Worm (Caenorhabditis elegans): ENCODE results near the gene C28G1.10.

C28G1.10 gene

DNA sequence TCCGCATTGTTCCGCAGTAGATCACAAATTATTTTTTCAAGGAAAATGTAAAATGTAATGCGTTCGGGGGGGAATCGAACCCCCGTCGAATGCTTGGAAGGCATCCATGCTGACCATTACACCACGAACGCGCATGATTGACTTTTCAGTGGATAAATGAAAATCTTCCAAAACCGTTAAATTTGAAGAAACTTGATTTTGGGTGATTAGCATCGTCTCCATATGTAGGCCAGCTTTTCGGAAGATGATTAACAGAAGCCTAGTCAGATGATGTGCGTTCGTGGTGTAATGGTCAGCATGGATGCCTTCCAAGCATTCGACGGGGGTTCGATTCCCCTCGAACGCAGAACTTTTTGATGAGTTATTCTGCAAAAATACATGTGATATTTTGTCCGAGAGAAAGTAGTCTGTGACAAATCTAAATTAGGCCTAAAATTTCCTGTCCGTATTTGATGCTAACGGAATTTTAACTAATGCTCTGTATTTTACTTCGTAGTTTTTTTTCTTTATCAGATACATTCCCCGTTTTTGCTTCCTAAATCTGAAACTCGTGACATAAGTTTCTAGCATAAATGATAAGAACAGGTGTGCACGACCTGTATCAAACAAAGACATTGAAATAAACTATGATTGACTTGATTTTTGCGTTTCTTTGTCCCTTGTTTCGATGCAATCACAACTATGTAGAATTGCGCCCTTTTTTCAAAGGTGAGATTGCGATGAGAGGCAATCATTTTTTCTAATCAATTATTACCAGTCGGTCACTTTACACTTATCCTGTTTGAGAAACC lies at the start of gene C28G1.10 (continued):
- TF ChIP-seq dmd-6 (GFP tag; IDR thresholded peaks at IDR 0.05) (no peak; the same call in 1 of the 2 replicates), jun-1 (tag; optimal IDR thresholded peaks at IDR 0.05) (no peak), Y5F2A.4 (GFP tag; optimal IDR thresholded peaks at IDR 0.05) (peak; percentile 31), nhr-28 (tag; optimal IDR thresholded peaks at IDR 0.05) (peak; percentile 69), aha-1 (tag) (no peak), dpl-1 (GFP tag; optimal IDR thresholded peaks at IDR 0.05) (peak; percentile 3), snpc-1.2 (GFP tag; IDR thresholded peaks at IDR 0.05) (no peak; the same call in 1 of the 2 replicates)

DNA sequence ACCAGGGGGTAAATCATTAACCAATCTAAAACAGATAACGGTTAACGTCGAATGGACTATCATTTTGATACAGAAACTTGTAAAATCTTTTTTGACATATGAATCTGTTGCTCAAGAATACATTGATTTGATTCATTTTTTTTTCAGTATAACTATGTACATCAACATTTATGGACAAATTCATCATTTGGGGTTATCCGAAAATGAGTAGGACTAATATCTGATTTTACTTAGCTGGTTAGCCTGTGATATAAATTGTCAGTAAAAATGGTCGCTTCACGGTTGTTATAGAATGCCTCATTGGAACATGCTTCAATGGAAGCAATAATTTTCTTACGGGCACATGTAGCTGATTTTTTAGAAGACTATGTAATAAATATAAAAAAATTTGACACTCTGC lies 49.3 kb upstream of the C28G1.10 start:
- TF ChIP-seq lin-29 (GFP tag; IDR thresholded peaks at IDR 0.05) = no peak
- TF ChIP-seq unc-62 (GFP tag; optimal IDR thresholded peaks at IDR 0.05 in 1 of 2) = peak in 1 of 2 experiments; percentile 95
- TF ChIP-seq unc-62 (tag; optimal IDR thresholded peaks at IDR 0.05) = no peak
- no peak for TF ChIP-seq ces-1 (GFP tag; optimal IDR thresholded peaks at IDR 0.05)

DNA sequence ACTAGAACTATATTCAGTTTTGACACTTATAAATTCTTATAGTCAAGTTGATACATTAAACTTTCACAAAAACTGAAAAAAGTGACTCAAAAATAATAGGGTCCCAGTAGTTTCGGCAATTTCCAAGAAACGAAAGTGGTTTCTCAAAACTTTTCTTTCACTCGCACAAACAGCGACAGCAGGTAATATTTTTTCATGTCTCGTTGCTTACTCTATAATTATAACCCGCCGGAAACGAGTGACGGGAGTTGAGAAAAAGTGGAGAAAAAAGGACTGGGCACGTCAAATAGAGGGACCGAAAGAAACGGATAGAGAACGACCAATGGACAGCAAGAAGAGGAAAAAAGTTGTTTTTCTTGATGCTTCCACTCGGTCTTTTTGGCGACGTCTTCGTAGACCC lies 47.0 kb upstream of the C28G1.10 start:
- TF ChIP-seq D1046.2 (GFP tag; IDR thresholded peaks at IDR 0.05) = no peak
- TF ChIP-seq unc-62 (GFP tag; optimal IDR thresholded peaks at IDR 0.05 in 1 of 2) = peak in 1 of 2 experiments; percentile 50
- no peak for TF ChIP-seq unc-62 (tag; optimal IDR thresholded peaks at IDR 0.05)
- TF ChIP-seq nhr-28 (tag; optimal IDR thresholded peaks at IDR 0.05) = no peak
- no peak for TF ChIP-seq zip-11 (GFP tag; IDR thresholded peaks at IDR 0.05)
- TF ChIP-seq F49E8.2 (tag; optimal IDR thresholded peaks at IDR 0.05; ENCODE audit: borderline replicate concordance) = no peak

ce11 chrX:8800355-8800754 lies 46.6 kb upstream of the C28G1.10 start:
- TF ChIP-seq ZK337.2 (GFP tag; IDR thresholded peaks at IDR 0.05) = no peak
- TF ChIP-seq sdz-12 (GFP tag; optimal IDR thresholded peaks at IDR 0.05) = no peak
- peak; percentile 91 for TF ChIP-seq aha-1 (tag)

DNA sequence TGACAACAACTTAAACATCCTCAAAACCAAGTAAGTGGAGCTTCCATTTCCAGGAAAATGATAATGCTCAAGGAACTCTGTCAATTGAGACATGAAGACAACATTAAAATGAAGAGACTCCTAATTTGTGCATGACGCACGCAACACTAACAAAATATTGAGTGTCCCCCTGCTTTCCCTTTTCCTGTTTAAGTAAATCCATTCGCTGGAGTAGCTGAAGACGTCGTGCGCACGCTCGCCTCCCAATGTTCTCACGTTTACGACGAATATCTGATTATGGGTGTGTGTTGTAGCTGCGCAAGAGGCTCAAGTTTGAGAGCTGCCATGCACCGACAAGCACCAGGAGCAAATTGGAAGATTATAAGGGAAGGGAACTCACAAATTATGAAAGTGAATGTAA lies 45.9 kb upstream of the C28G1.10 start:
- peak; percentile 79 for TF ChIP-seq fkh-10 (GFP tag; optimal IDR thresholded peaks at IDR 0.05)
- TF ChIP-seq ctbp-1 (GFP tag; IDR thresholded peaks at IDR 0.05) = peak; percentile 70; the same call in 1 of the 2 replicates
- TF ChIP-seq ceh-62 (tag; optimal IDR thresholded peaks at IDR 0.05) = no peak
- TF ChIP-seq set-16 (GFP tag; IDR thresholded peaks at IDR 0.05) = 0 out of 2 replicates have a peak, but pooled peaks have one; percentile 10
- TF ChIP-seq unc-62 (GFP tag; optimal IDR thresholded peaks at IDR 0.05 in 1 of 2) = peak in 1 of 2 experiments; percentile 78
- no peak for TF ChIP-seq unc-62 (tag; optimal IDR thresholded peaks at IDR 0.05)
- TF ChIP-seq aly-2 (tag; optimal IDR thresholded peaks at IDR 0.05) = no peak
- peak in 1 of 2 experiments; percentile 9 for TF ChIP-seq hif-1 (tag; optimal IDR thresholded peaks at IDR 0.05)
- 0 out of 2 replicates have a peak, but pooled peaks have one; percentile 13 for TF ChIP-seq arid-1 (GFP tag; conservative IDR thresholded peaks at IDR 0.05)
- no peak for TF ChIP-seq mdt-29 (GFP tag; IDR thresholded peaks at IDR 0.05)
- peak in 1 of 2 experiments; percentile 39 for TF ChIP-seq lsy-2 (tag; optimal IDR thresholded peaks at IDR 0.05)
- TF ChIP-seq daf-19 (GFP tag; conservative IDR thresholded peaks at IDR 0.05) = 0 out of 2 replicates have a peak, but pooled peaks have one; percentile 10
- no peak for TF ChIP-seq daf-16 (GFP tag; optimal IDR thresholded peaks at IDR 0.05)
- peak; percentile 9 for TF ChIP-seq daf-16 (tag; optimal IDR thresholded peaks at IDR 0.05)
- peak; percentile 17 for TF ChIP-seq hlh-11 (tag; optimal IDR thresholded peaks at IDR 0.05)
- no peak for TF ChIP-seq lim-7 (GFP tag; IDR thresholded peaks at IDR 0.05)
- TF ChIP-seq lir-3 (tag; optimal IDR thresholded peaks at IDR 0.05) = no peak
- peak; percentile 80 for TF ChIP-seq aha-1 (tag)
- TF ChIP-seq hmg-1.1 (GFP tag; IDR thresholded peaks at IDR 0.05) = 0 out of 2 replicates have a peak, but pooled peaks have one; percentile 23
- TF ChIP-seq ces-1 (GFP tag; optimal IDR thresholded peaks at IDR 0.05) = peak; percentile 70

Measured in whole organism, L4 larva.